Worm (Caenorhabditis elegans) whole organism, mixed stage, embryonic: ENCODE data around the gene Y54F10BM.21.

ENCODE experiments used
- ces-1 ChIP-seq: fragments of 150-350 bp; optimal IDR thresholded peaks from 2 replicates; lab custom pipeline; 2014; ENCODE audit warnings: missing biosample characterization, missing genetic modification reagents, missing genetic modification characterization
- drap-1 ChIP-seq: fragments of 200-800 bp; sonication (Bioruptor generic); optimal IDR thresholded peaks from 3 replicates; lab custom pipeline; 2018; ENCODE audit warnings: mild to moderate bottlenecking, missing genetic modification characterization, missing compliant biosample characterization
- elt-3 ChIP-seq: fragments of 150-350 bp; optimal IDR thresholded peaks from 2 replicates; lab custom pipeline; 2014; ENCODE audit warnings: missing biosample characterization, missing genetic modification characterization
- flh-1 ChIP-seq: fragments of 200-800 bp; sonication (Bioruptor generic); optimal IDR thresholded peaks from 2 replicates; lab custom pipeline; 2018; ENCODE audit warnings: mild to moderate bottlenecking, missing genetic modification characterization, moderate library complexity, missing compliant biosample characterization
- lin-13 ChIP-seq: fragments of 150-350 bp; optimal IDR thresholded peaks from 2 replicates; lab custom pipeline; 2014; ENCODE audit warnings: missing biosample characterization, missing genetic modification characterization
- lsy-2 ChIP-seq: fragments of 150-350 bp; optimal IDR thresholded peaks from 2 replicates; lab custom pipeline; 2014; ENCODE audit warnings: missing biosample characterization, missing genetic modification characterization
- nhr-2 ChIP-seq: fragments of 150-350 bp; optimal IDR thresholded peaks from 2 replicates; lab custom pipeline; 2014; ENCODE audit warnings: missing biosample characterization, missing genetic modification characterization
- nhr-237 ChIP-seq: fragments of 150-350 bp; optimal IDR thresholded peaks from 2 replicates; lab custom pipeline; 2014; ENCODE audit warnings: missing biosample characterization, missing genetic modification characterization
- pha-4 ChIP-seq: fragments of 150-350 bp; optimal IDR thresholded peaks from 2 replicates; lab custom pipeline; 2018; ENCODE audit warnings: missing biosample characterization, missing genetic modification reagents, missing genetic modification characterization
- unc-39 ChIP-seq: fragments of 150-350 bp; optimal IDR thresholded peaks from 2 replicates; lab custom pipeline; 2014; ENCODE audit warnings: missing biosample characterization, missing genetic modification characterization
- unc-62 ChIP-seq: fragments of 150-350 bp; optimal IDR thresholded peaks from 2 replicates; lab custom pipeline; 2014; ENCODE audit warnings: missing biosample characterization, missing genetic modification reagents, missing genetic modification characterization
- zip-8 ChIP-seq: fragments of 150-350 bp; optimal IDR thresholded peaks from 2 replicates; lab custom pipeline; 2014; ENCODE audit warnings: missing biosample characterization, missing genetic modification characterization

DNA sequence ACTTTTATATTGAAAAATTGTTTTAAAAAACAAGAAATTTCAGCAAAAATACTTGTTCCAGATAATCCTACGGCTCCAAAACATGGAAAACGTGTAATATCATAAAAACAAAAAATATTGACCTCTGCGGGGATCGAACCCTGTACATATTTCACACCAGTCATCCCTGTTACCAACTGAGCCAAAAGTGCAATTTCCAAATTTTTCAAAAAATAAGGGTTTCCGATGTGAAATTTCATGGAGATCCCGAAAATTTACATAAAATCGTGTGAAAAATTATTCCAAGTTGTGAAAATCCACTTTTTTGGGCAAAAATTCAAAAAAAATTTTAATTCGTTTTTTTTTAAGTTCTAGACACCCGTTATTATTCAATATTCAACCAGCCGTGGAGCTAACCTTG is 27.2 kb downstream of the Y54F10BM.21 start:
- no peak for TF ChIP-seq elt-3
- no peak for TF ChIP-seq lin-13
- no peak for TF ChIP-seq unc-39 (tag; lab: Kevin White, UChicago)
- no peak for TF ChIP-seq ces-1
- TF ChIP-seq pha-4 (tag; lab: Kevin White, UChicago), result no peak
- TF ChIP-seq flh-1, result no peak
- no peak for TF ChIP-seq nhr-2 (tag; lab: Kevin White, UChicago)
- no peak for TF ChIP-seq nhr-237 (tag; lab: Kevin White, UChicago)
- no peak for TF ChIP-seq lsy-2 (tag; lab: Kevin White, UChicago)
- no peak for TF ChIP-seq drap-1
- TF ChIP-seq unc-62, result no peak
- TF ChIP-seq zip-8 (tag; lab: Kevin White, UChicago), result no peak
